Worm (Caenorhabditis elegans): ENCODE measurements around the gene T03G6.1.

DNA sequence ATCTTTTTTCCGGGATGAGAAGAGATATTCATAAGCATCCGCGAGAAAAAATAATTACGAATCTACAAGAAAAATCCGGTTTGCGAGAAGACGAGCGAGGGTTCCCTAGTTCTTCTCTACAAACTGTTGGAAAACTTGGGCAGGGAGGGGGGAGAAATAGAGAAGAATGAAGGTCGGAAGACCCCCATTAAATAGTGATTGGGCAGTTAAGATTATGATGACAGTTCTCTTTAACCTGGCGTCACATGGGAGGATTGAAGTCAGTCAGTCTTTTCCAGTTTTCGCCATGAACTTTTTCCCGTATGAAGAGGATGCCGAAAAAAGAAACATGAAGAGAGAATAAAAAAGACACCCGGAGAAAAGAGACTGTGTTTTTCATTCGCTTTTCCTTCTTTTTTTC lies 17.3 kb upstream of the T03G6.1 start:
- no peak for TF ChIP-seq klf-2 (GFP tag; conservative IDR thresholded peaks at IDR 0.05)
- TF ChIP-seq flt-1 (GFP tag; IDR thresholded peaks at IDR 0.05) = no peak
- no peak for TF ChIP-seq tab-1 (GFP tag; IDR thresholded peaks at IDR 0.05)
- no peak for TF ChIP-seq ztf-29 (GFP tag; IDR thresholded peaks at IDR 0.05)
- TF ChIP-seq med-1 (GFP tag; optimal IDR thresholded peaks at IDR 0.05; ENCODE audit: insufficient read depth) = no peak
- no peak for TF ChIP-seq cog-1 (tag; optimal IDR thresholded peaks at IDR 0.05)
- TF ChIP-seq T22C8.4 (GFP tag; IDR thresholded peaks at IDR 0.05) = no peak
